Worm (Caenorhabditis elegans) whole organism, L2 larva: ENCODE data around the gene M18.6.
A peak's percentile ranks its signal among the peaks of the same experiment; 100 is the strongest.
"Not testable (repeated sequence)": the region's sequence is repeated elsewhere in the genome, so short reads cannot be mapped to it uniquely, and the experiment has no call there.

ENCODE experiments used
- C34F6.9 ChIP-seq: fragments of 150-350 bp; optimal IDR thresholded peaks from 2 replicates; lab custom pipeline; 2014; ENCODE audit warnings: missing biosample characterization, missing genetic modification characterization
- F13H6.1 ChIP-seq: sonication (generic microtip); optimal IDR thresholded peaks from 2 replicates; lab custom pipeline; 2016; ENCODE audit warnings: missing genetic modification characterization, missing compliant biosample characterization
- Y55F3AM.14 ChIP-seq: fragments of 200-800 bp; sonication (Bioruptor generic); optimal IDR thresholded peaks from 2 replicates; lab custom pipeline; 2018; ENCODE audit warnings: mild to moderate bottlenecking, missing genetic modification characterization, missing compliant biosample characterization
- ZK546.5 ChIP-seq: sonication (generic microtip); optimal IDR thresholded peaks from 2 replicates; lab custom pipeline; 2017; ENCODE audit warnings: missing biosample characterization, missing genetic modification characterization
- alr-1 ChIP-seq: fragments of 150-350 bp; optimal IDR thresholded peaks from 2 replicates; lab custom pipeline; 2014; ENCODE audit warnings: missing biosample characterization, missing genetic modification characterization
- aly-2 ChIP-seq: fragments of 150-350 bp; optimal IDR thresholded peaks from 2 replicates; lab custom pipeline; 2014; ENCODE audit warnings: missing biosample characterization, missing genetic modification characterization
- ama-1 ChIP-seq: fragments of 150-350 bp; optimal IDR thresholded peaks from 2 replicates; lab custom pipeline; 2018; ENCODE audit warnings: inconsistent platforms
- blmp-1 ChIP-seq: sonication (generic microtip); optimal IDR thresholded peaks from 2 replicates; lab custom pipeline; 2017; ENCODE audit warnings: missing genetic modification characterization, mild to moderate bottlenecking, missing compliant biosample characterization, antibody characterized with exemption, moderate library complexity; ENCODE audit not compliant: insufficient read depth
- ceh-82 ChIP-seq: fragments of 150-350 bp; optimal IDR thresholded peaks from 2 replicates; lab custom pipeline; 2014; ENCODE audit warnings: missing biosample characterization, missing genetic modification characterization
- crh-2 ChIP-seq: sonication (generic microtip); optimal IDR thresholded peaks from 2 replicates; lab custom pipeline; 2017; ENCODE audit warnings: missing biosample characterization, missing genetic modification characterization
- elt-1 ChIP-seq: fragments of 150-350 bp; optimal IDR thresholded peaks from 2 replicates; lab custom pipeline; 2014; ENCODE audit warnings: missing biosample characterization, missing genetic modification characterization
- elt-3 ChIP-seq: sonication (generic microtip); optimal IDR thresholded peaks from 2 replicates; lab custom pipeline; 2017; ENCODE audit warnings: missing biosample characterization, missing genetic modification characterization
- fos-1 ChIP-seq: fragments of 150-350 bp; optimal IDR thresholded peaks from 2 replicates; lab custom pipeline; 2014; ENCODE audit warnings: missing biosample characterization, missing genetic modification characterization
- gmeb-1 ChIP-seq: fragments of 150-350 bp; optimal IDR thresholded peaks from 2 replicates; lab custom pipeline; 2014; ENCODE audit warnings: missing biosample characterization, missing genetic modification characterization
- lin-11 ChIP-seq: fragments of 150-350 bp; sonication (generic microtip); optimal IDR thresholded peaks from 2 replicates; lab custom pipeline; 2014; ENCODE audit warnings: missing biosample characterization, missing genetic modification characterization, inconsistent platforms, mixed read lengths
- lin-39 ChIP-seq: fragments of 150-350 bp; optimal IDR thresholded peaks from 2 replicates; lab custom pipeline; 2014; ENCODE audit warnings: missing biosample characterization, missing genetic modification reagents, missing genetic modification characterization
- mbf-1 ChIP-seq: sonication (generic microtip); optimal IDR thresholded peaks from 2 replicates; lab custom pipeline; 2017; ENCODE audit warnings: missing biosample characterization, missing genetic modification characterization
- mdl-1 ChIP-seq, 2 experiments: fragments of 150-350 bp in 1 of 2; sonication (generic microtip) in 1 of 2; optimal IDR thresholded peaks; 2 replicates each; lab custom pipeline; 2017; ENCODE audit warnings: missing biosample characterization in 2 of 2, missing genetic modification characterization in 2 of 2
- nhr-10 ChIP-seq: sonication (generic microtip); optimal IDR thresholded peaks from 2 replicates; lab custom pipeline; 2017; ENCODE audit warnings: missing biosample characterization, missing genetic modification characterization
- nhr-11 ChIP-seq: fragments of 150-350 bp; optimal IDR thresholded peaks from 2 replicates; lab custom pipeline; 2014; ENCODE audit warnings: missing biosample characterization, missing genetic modification characterization
- nhr-129 ChIP-seq: fragments of 150-350 bp; optimal IDR thresholded peaks from 2 replicates; lab custom pipeline; 2014; ENCODE audit warnings: missing biosample characterization, missing genetic modification characterization
- nhr-23 ChIP-seq: fragments of 150-350 bp; optimal IDR thresholded peaks from 2 replicates; lab custom pipeline; 2014; ENCODE audit warnings: missing biosample characterization, missing genetic modification reagents, missing genetic modification characterization
- nhr-237 ChIP-seq: fragments of 150-350 bp; optimal IDR thresholded peaks from 2 replicates; lab custom pipeline; 2014; ENCODE audit warnings: missing biosample characterization, missing genetic modification characterization
- nhr-25 ChIP-seq: fragments of 150-350 bp; sonication (generic microtip); optimal IDR thresholded peaks from 3 replicates; lab custom pipeline; 2014; ENCODE audit warnings: missing biosample characterization, missing genetic modification characterization
- nhr-6 ChIP-seq: fragments of 150-350 bp; optimal IDR thresholded peaks from 2 replicates; lab custom pipeline; 2014; ENCODE audit warnings: missing biosample characterization, missing genetic modification characterization
- sem-4 ChIP-seq: fragments of 150-350 bp; optimal IDR thresholded peaks from 2 replicates; lab custom pipeline; 2014; ENCODE audit warnings: missing biosample characterization, missing genetic modification reagents, missing genetic modification characterization
- skn-1 ChIP-seq: sonication (generic microtip); optimal IDR thresholded peaks from 2 replicates; lab custom pipeline; 2017; ENCODE audit warnings: missing biosample characterization, missing genetic modification characterization
- sma-3 ChIP-seq: sonication (generic microtip); optimal IDR thresholded peaks from 2 replicates; lab custom pipeline; 2016; ENCODE audit warnings: missing genetic modification reagents, missing genetic modification characterization, missing compliant biosample characterization
- sma-9 ChIP-seq, 2 experiments: fragments of 150-350 bp in 1 of 2; sonication (generic microtip) in 1 of 2; optimal IDR thresholded peaks; 2 replicates each; lab custom pipeline; 2014 to 2016; ENCODE audit warnings: missing genetic modification characterization in 2 of 2, mild to moderate bottlenecking in 1 of 2, missing biosample characterization in 1 of 2, missing compliant biosample characterization in 1 of 2, missing genetic modification reagents in 1 of 2, moderate library complexity in 1 of 2
- snpc-4 ChIP-seq: fragments of 150-350 bp; optimal IDR thresholded peaks from 2 replicates; lab custom pipeline; 2014; ENCODE audit warnings: missing biosample characterization, missing genetic modification characterization
- unc-39 ChIP-seq: fragments of 150-350 bp; optimal IDR thresholded peaks from 2 replicates; lab custom pipeline; 2014; ENCODE audit warnings: missing biosample characterization, missing genetic modification characterization
- unc-55 ChIP-seq: fragments of 150-350 bp; sonication (generic microtip); optimal IDR thresholded peaks from 3 replicates; lab custom pipeline; 2014; ENCODE audit warnings: missing biosample characterization, missing genetic modification reagents, missing genetic modification characterization
- unc-62 ChIP-seq: fragments of 150-350 bp; optimal IDR thresholded peaks from 2 replicates; lab custom pipeline; 2014; ENCODE audit warnings: missing biosample characterization, missing genetic modification reagents, missing genetic modification characterization
- ztf-11 ChIP-seq: sonication (generic microtip); optimal IDR thresholded peaks from 2 replicates; lab custom pipeline; 2017; ENCODE audit warnings: missing biosample characterization, missing genetic modification characterization
- ztf-4 ChIP-seq: fragments of 150-350 bp; optimal IDR thresholded peaks from 2 replicates; lab custom pipeline; 2014; ENCODE audit warnings: missing biosample characterization, missing genetic modification characterization

M18.6 gene

ce11 chrIV:12131308-12132072, 10.4 kb downstream of the M18.6 start:
- TF ChIP-seq skn-1 (tag; lab: Kevin White, UChicago), result no peak
- TF ChIP-seq gmeb-1, result no peak
- TF ChIP-seq ama-1 (lab: Kevin White, UChicago), result no peak
- TF ChIP-seq snpc-4 (tag; lab: Kevin White, UChicago), result peak; percentile 59
- peak; percentile 11 for TF ChIP-seq nhr-129 (tag; lab: Kevin White, UChicago)
- no peak for TF ChIP-seq F13H6.1 (tag; lab: Kevin White, UChicago)
- no peak for TF ChIP-seq nhr-23 (tag; lab: Kevin White, UChicago)
- TF ChIP-seq sma-3 (GFP tag; lab: Kevin White, UChicago), result no peak
- TF ChIP-seq elt-1, result no peak
- TF ChIP-seq nhr-6 (tag; lab: Kevin White, UChicago), result no peak
- no peak for TF ChIP-seq aly-2 (tag; lab: Kevin White, UChicago)
- TF ChIP-seq mbf-1 (tag; lab: Kevin White, UChicago), result no peak
- no peak for TF ChIP-seq C34F6.9 (tag; lab: Kevin White, UChicago)
- TF ChIP-seq unc-62, result no peak
- no peak for TF ChIP-seq fos-1 (tag; lab: Kevin White, UChicago)
- TF ChIP-seq nhr-25 (tag; lab: Kevin White, UChicago), result no peak

ce11 chrIV:12133776-12134175, 12.7 kb downstream of the M18.6 start:
- no peak for TF ChIP-seq elt-1
- no peak for TF ChIP-seq gmeb-1
- no peak for TF ChIP-seq ceh-82
- no peak for TF ChIP-seq lin-39 (tag; lab: Kevin White, UChicago)
- TF ChIP-seq aly-2 (tag; lab: Kevin White, UChicago), result no peak
- TF ChIP-seq nhr-237 (tag; lab: Kevin White, UChicago), result no peak
- peak; percentile 13 for TF ChIP-seq nhr-129 (tag; lab: Kevin White, UChicago)
- TF ChIP-seq Y55F3AM.14, result no peak
- TF ChIP-seq, all 48 proteins: peak for 1

- no peak for TF ChIP-seq aly-2 (tag; lab: Kevin White, UChicago)
- TF ChIP-seq lin-11, result no peak
- TF ChIP-seq sma-9 (GFP tag; optimal IDR thresholded peaks at IDR 0.05; lab: Kevin White, UChicago), result no peak
- no peak for TF ChIP-seq sma-9 (tag; optimal IDR thresholded peaks at IDR 0.05; lab: Kevin White, UChicago)
- no peak for TF ChIP-seq mdl-1 (tag; optimal IDR thresholded peaks at IDR 0.05; lab: Kevin White, UChicago)
- no peak for TF ChIP-seq unc-39
- TF ChIP-seq ztf-4 (tag; lab: Kevin White, UChicago), result no peak
- no peak for TF ChIP-seq nhr-129 (tag; lab: Kevin White, UChicago)
- no peak for TF ChIP-seq unc-55
- no peak for TF ChIP-seq unc-62
- no peak for TF ChIP-seq crh-2
- TF ChIP-seq snpc-4 (tag; lab: Kevin White, UChicago), result no peak
- TF ChIP-seq ZK546.5 (tag; lab: Kevin White, UChicago), result no peak
- TF ChIP-seq gmeb-1, result no peak
- TF ChIP-seq sem-4 (tag; lab: Kevin White, UChicago), result no peak
- TF ChIP-seq nhr-11 (tag; lab: Kevin White, UChicago), result no peak
- no peak for TF ChIP-seq nhr-237 (tag; lab: Kevin White, UChicago)
- TF ChIP-seq lin-39 (tag; lab: Kevin White, UChicago), result no peak
These were observed 13.9 kb downstream of the M18.6 start for ce11 chrIV:12134991-12135390.

DNA sequence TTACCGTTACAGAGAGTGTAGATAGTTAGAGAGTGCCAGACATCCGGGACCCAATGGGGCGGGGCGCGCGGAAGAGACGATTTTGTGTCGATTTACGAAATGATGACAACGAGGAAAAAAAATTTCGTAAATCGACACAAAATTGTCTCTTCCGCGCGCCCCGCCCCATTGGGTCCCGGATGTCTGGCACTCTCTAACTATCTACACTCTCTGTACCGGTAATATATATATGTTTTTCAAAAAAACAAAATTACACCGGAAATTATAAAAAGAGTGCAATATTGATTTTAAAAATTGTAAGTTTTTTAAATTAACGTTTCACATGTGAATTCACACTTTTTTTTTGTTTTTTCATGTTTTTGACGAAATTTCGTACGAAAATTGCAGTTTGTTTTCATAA, 17.0 kb downstream of the M18.6 start, which contains the start of gene B0001.4:
B0001.4 (minus strand) TSS at position 101 of the 400 bp plus-strand sequence.
- not testable (repeated sequence) for TF ChIP-seq alr-1, elt-3, blmp-1 (tag; lab: Kevin White, UChicago)

DNA sequence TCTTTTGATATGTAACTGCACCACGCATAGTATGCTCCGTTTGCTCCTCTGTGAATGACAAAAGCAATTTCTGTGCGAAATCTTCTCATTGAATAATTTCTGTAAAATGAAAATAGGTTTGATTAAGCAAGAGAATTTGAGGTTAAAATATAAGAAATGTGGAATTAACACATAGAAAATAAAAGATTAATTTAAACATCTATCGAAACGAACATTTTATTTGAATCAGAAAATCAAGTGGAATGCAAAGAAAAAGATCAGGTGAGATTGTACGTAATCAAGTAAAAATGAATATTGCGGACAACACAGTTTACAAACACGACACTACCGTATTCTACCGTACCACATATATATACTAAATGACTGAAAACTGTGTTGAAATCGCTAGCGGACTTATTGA, 19.8 kb downstream of the M18.6 start, which contains the start of gene B0001.8:
B0001.8 (minus strand) TSS at position 101 of the 400 bp plus-strand sequence.
- TF ChIP-seq sma-3 (GFP tag; lab: Kevin White, UChicago) (no peak), unc-39 (no peak), lin-11 (no peak), ZK546.5 (tag; lab: Kevin White, UChicago) (no peak), nhr-10 (tag; lab: Kevin White, UChicago) (no peak), crh-2 (no peak), elt-1 (no peak), ztf-11 (no peak), skn-1 (tag; lab: Kevin White, UChicago) (no peak)
- TF ChIP-seq, all 48 proteins: peak for 0
